Fruit fly (Drosophila melanogaster): Measurements from ENCODE around the gene CG10650.

The CG10650 gene

dm6 chr2L:18947515-18947998 lies 48.2 kb downstream of the CG10650 start (continued):
- peak; percentile 78 for TF ChIP-seq nerfin-1 (tag; optimal IDR thresholded peaks at IDR 0.05)
- TF ChIP-seq Scr (GFP tag; IDR thresholded peaks at IDR 0.05; ENCODE audit: partially characterized antibody) = peak; percentile 37
- TF ChIP-seq CG34422 (GFP tag; IDR thresholded peaks at IDR 0.05) = no peak
- TF ChIP-seq cg (GFP tag; optimal IDR thresholded peaks at IDR 0.05) = peak; percentile 35
- peak; percentile 99 for TF ChIP-seq CG11504 (tag; optimal IDR thresholded peaks at IDR 0.05)
- TF ChIP-seq lmd (GFP tag; IDR thresholded peaks at IDR 0.05) = no peak
- peak in 1 of 2 experiments; percentile 22 for TF ChIP-seq tll (GFP tag; optimal IDR thresholded peaks at IDR 0.05)
- TF ChIP-seq corto (GFP tag; optimal IDR thresholded peaks at IDR 0.05) = no peak
- TF ChIP-seq Nf-YB (GFP tag; optimal IDR thresholded peaks at IDR 0.05) = no peak
- TF ChIP-seq crol (GFP tag; IDR thresholded peaks at IDR 0.05) = 0 out of 2 replicates have a peak, but pooled peaks have one; percentile 47
- no peak for TF ChIP-seq Lim3 (GFP tag; IDR thresholded peaks at IDR 0.05)
- TF ChIP-seq bbx (GFP tag; IDR thresholded peaks at IDR 0.05; ENCODE audit: partially characterized antibody) = peak; percentile 33; the same call in 1 of the 2 replicates
- TF ChIP-seq CG2199 (GFP tag; IDR thresholded peaks at IDR 0.05) = peak; percentile 84; the same call in 1 of the 3 replicates
- TF ChIP-seq Bgb (GFP tag; IDR thresholded peaks at IDR 0.05; ENCODE audit: partially characterized antibody) = 0 out of 2 replicates have a peak, but pooled peaks have one; percentile 18
- peak; percentile 90 for TF ChIP-seq CG8478 (optimal IDR thresholded peaks at IDR 0.05)
- TF ChIP-seq Stat92E (GFP tag; optimal IDR thresholded peaks at IDR 0.05) = peak in 1 of 3 experiments; percentile 46
- no peak for TF ChIP-seq CG8388 (GFP tag; optimal IDR thresholded peaks at IDR 0.05)
- peak; percentile 37 for TF ChIP-seq Med (GFP tag)
- peak; percentile 33 for TF ChIP-seq Deaf1 (tag; optimal IDR thresholded peaks at IDR 0.05)
- no peak for TF ChIP-seq Sox100B (GFP tag; optimal IDR thresholded peaks at IDR 0.05)
- peak; percentile 95 for TF ChIP-seq CG1832 (GFP tag; optimal IDR thresholded peaks at IDR 0.05)
- no peak for TF ChIP-seq ssp (GFP tag; IDR thresholded peaks at IDR 0.05)
- peak; percentile 10 for TF ChIP-seq Nf-YC (tag; optimal IDR thresholded peaks at IDR 0.05)
- peak; percentile 95 for TF ChIP-seq pfk (GFP tag; optimal IDR thresholded peaks at IDR 0.05)
- TF ChIP-seq Doc3 (GFP tag; IDR thresholded peaks at IDR 0.05; ENCODE audit: partially characterized antibody) = peak; percentile 47; the same call in 1 of the 3 replicates
- peak; percentile 73 for TF ChIP-seq CG6791 (GFP tag; IDR thresholded peaks at IDR 0.05; ENCODE audit: partially characterized antibody)
- no peak for TF ChIP-seq Hr51 (GFP tag; optimal IDR thresholded peaks at IDR 0.05)
- no peak for TF ChIP-seq Usf (GFP tag; optimal IDR thresholded peaks at IDR 0.05)
- no peak for TF ChIP-seq CG30431 (GFP tag; optimal IDR thresholded peaks at IDR 0.05)
- TF ChIP-seq crp (GFP tag; optimal IDR thresholded peaks at IDR 0.05) = no peak
- TF ChIP-seq sna (GFP tag; IDR thresholded peaks at IDR 0.05; ENCODE audit: partially characterized antibody) = peak; percentile 64
- TF ChIP-seq CG9727 (GFP tag; optimal IDR thresholded peaks at IDR 0.05) = no peak
- peak; percentile 37 for TF ChIP-seq chn (GFP tag; optimal IDR thresholded peaks at IDR 0.05)
- peak; percentile 29; the same call in 1 of the 3 replicates for TF ChIP-seq CG14860 (GFP tag; IDR thresholded peaks at IDR 0.05; ENCODE audit: partially characterized antibody)
- TF ChIP-seq Hr78 (GFP tag; optimal IDR thresholded peaks at IDR 0.05) = peak in 1 of 2 experiments; percentile 93
- no peak for TF ChIP-seq CG17328 (GFP tag; IDR thresholded peaks at IDR 0.05)
- no peak for TF ChIP-seq Camta (GFP tag; optimal IDR thresholded peaks at IDR 0.05)
- TF ChIP-seq Dad (GFP tag; optimal IDR thresholded peaks at IDR 0.05) = no peak
- TF ChIP-seq pan (optimal IDR thresholded peaks at IDR 0.05) = no peak
- TF ChIP-seq pan (GFP tag; optimal IDR thresholded peaks at IDR 0.05 in 1 of 2, IDR thresholded peaks at IDR 0.05 in 1 of 2) = no peak
- TF ChIP-seq ato (GFP tag; IDR thresholded peaks at IDR 0.05; ENCODE audit: partially characterized antibody) = 0 out of 2 replicates have a peak, but pooled peaks have one; percentile 26
- no peak for TF ChIP-seq CG1233 (GFP tag; optimal IDR thresholded peaks at IDR 0.05)
- TF ChIP-seq CG10462 (GFP tag; optimal IDR thresholded peaks at IDR 0.05) = no peak
- no peak for TF ChIP-seq Ets65A (GFP tag)
- peak; percentile 27 for TF ChIP-seq sd (tag; optimal IDR thresholded peaks at IDR 0.05)
- TF ChIP-seq hb (GFP tag; IDR thresholded peaks at IDR 0.05; ENCODE audit: partially characterized antibody) = no peak
- TF ChIP-seq sens (GFP tag) = peak; percentile 61
- 0 out of 3 replicates have a peak, but pooled peaks have one; percentile 9 for TF ChIP-seq CG7963 (GFP tag; IDR thresholded peaks at IDR 0.05; ENCODE audit: partially characterized antibody)

Measured in whole organism, embryonic.